Worm (Caenorhabditis elegans) whole organism, mixed stage, embryonic: ENCODE data around the gene mpz-6.

Source experiments
- ceh-83 ChIP-seq: fragments of 200-800 bp; sonication (Bioruptor generic); optimal IDR thresholded peaks from 2 replicates; lab custom pipeline; 2018; ENCODE audit warnings: mild to moderate bottlenecking, missing genetic modification characterization, missing compliant biosample characterization
- flh-1 ChIP-seq: fragments of 200-800 bp; sonication (Bioruptor generic); optimal IDR thresholded peaks from 2 replicates; lab custom pipeline; 2018; ENCODE audit warnings: mild to moderate bottlenecking, missing genetic modification characterization, moderate library complexity, missing compliant biosample characterization
- mab-5 ChIP-seq: fragments of 150-350 bp; optimal IDR thresholded peaks from 2 replicates; lab custom pipeline; 2014; ENCODE audit warnings: missing biosample characterization, missing genetic modification characterization
- sem-2 ChIP-seq: fragments of 200-800 bp; sonication (Bioruptor generic); optimal IDR thresholded peaks from 2 replicates; lab custom pipeline; 2018; ENCODE audit warnings: mild to moderate bottlenecking, missing genetic modification characterization, missing compliant biosample characterization
- unc-120 ChIP-seq: sonication (generic microtip); optimal IDR thresholded peaks from 2 replicates; lab custom pipeline; 2017; ENCODE audit warnings: missing genetic modification characterization, missing compliant biosample characterization; ENCODE audit not compliant: poor library complexity, severe bottlenecking

- TF ChIP-seq flh-1 (GFP tag; lab: Kevin White, UChicago) (no peak), mab-5 (tag; lab: Kevin White, UChicago) (no peak), ceh-83 (GFP tag; lab: Kevin White, UChicago) (no peak), unc-120 (no peak), sem-2 (GFP tag; lab: Kevin White, UChicago) (no peak)
Observed at ce11 chrII:9438853-9439252, 31.9 kb upstream of the mpz-6 start.
